Fruit fly (Drosophila melanogaster) Kc167 (cell line): ENCODE data around the gene ND-ACP.

Experiments
- Myc ChIP-seq: fragments of >200 bp; optimal IDR thresholded peaks from 2 replicates; lab custom pipeline; 2017; ENCODE audit warnings: missing external identifiers
- Sin3A ChIP-seq: fragments of >200 bp; optimal IDR thresholded peaks from 2 replicates; lab custom pipeline; 2018; ENCODE audit warnings: missing external identifiers
- h ChIP-seq: fragments of >200 bp; optimal IDR thresholded peaks from 3 replicates; lab custom pipeline; 2018; ENCODE audit warnings: missing external identifiers
- insv ChIP-seq: fragments of >200 bp; optimal IDR thresholded peaks from 3 replicates; lab custom pipeline; 2018; ENCODE audit warnings: missing external identifiers
- psq ChIP-seq: fragments of >200 bp; optimal IDR thresholded peaks from 2 replicates; lab custom pipeline; 2017; ENCODE audit warnings: missing external identifiers
- ttk ChIP-seq: sonication (Bioruptor generic); optimal IDR thresholded peaks from 2 replicates; lab custom pipeline; 2017; ENCODE audit warnings: missing external identifiers

DNA sequence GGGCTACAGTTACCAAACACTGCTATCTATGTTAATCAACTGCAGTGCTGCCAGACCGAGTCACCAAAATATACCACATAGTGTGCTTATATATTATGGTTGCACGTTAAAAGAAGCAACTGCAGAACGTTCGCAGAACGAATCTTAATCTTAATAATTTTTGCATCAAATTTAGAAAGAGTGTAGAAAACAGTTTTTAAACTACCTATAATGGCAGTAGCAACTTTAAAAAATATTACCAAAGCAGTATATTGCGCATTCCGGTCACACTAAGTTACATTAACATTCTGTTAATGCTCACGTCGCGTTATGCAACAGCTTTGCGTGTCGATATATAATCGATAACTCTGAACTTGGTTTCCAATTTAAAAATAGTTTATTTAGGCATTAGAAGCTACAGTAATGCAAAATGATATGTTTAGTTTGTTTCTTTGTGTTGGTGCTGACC, 12.4 kb downstream of the ND-ACP start, which contains the start of gene indra:
- TF ChIP-seq h (lab: Kevin White, UChicago) (no peak), insv (lab: Kevin White, UChicago) (no peak), Sin3A (lab: Kevin White, UChicago) (no peak), ttk (lab: Kevin White, UChicago) (no peak), psq (lab: Kevin White, UChicago) (no peak), Myc (lab: Kevin White, UChicago) (no peak)
